Fruit fly (Drosophila melanogaster): ENCODE data around the gene CG42526.
A peak's percentile ranks its signal among the peaks of the same experiment; 100 is the strongest.

The CG42526 gene

DNA sequence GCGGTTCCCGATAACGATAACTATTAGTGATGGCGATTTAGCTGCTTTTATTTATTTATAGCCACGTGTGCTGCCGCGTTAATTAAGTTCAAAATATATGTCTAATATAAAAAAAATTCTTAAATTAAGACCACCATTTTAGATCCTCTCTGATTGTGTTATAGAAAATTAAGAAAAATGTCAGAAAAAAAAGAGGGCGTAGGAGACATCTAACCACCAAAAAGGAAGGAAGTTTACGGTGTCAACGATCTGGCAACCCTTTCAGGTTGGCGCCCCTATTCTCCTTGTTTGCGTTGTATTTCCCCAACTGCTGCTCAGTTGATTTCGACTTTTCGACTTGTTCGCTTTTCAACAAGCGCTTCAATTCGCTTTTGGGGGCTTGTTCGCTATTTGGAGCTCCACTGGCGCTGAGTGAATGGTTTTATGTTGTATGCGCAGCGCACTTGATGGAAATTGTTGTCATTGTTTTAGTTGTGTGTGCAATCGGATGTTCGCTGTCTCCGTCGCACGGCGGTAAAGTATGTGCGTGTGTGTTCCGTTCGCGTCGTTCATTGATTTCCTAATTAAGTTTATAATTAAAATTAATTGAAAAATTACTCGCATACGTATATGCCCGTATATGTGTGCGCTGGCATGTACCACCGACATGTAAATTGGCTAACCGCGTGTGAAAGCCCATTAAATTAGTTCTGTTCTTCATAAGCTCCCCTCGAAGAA, 25.7 kb upstream of the CG42526 start, which contains the start of the genes CG3434 and CG44838 (continued):
- TF ChIP-seq CG6854 (GFP tag; optimal IDR thresholded peaks at IDR 0.05) (peak; percentile 70), CG12659 (GFP tag; optimal IDR thresholded peaks at IDR 0.05) (peak; percentile 90), dysf (GFP tag; IDR thresholded peaks at IDR 0.05) (peak; percentile 76), Dfd (GFP tag; optimal IDR thresholded peaks at IDR 0.05) (no peak), CG10543 (GFP tag; optimal IDR thresholded peaks at IDR 0.05) (peak; percentile 91), CG7928 (GFP tag; optimal IDR thresholded peaks at IDR 0.05) (peak; percentile 58), CG10565 (GFP tag; optimal IDR thresholded peaks at IDR 0.05) (peak; percentile 11), shn (GFP tag; optimal IDR thresholded peaks at IDR 0.05) (peak; percentile 68), Hsf (GFP tag; optimal IDR thresholded peaks at IDR 0.05) (peak; percentile 83), HmgZ (tag; optimal IDR thresholded peaks at IDR 0.05) (peak; percentile 82), CG17359 (tag; optimal IDR thresholded peaks at IDR 0.05) (peak; percentile 79), Dad (GFP tag; optimal IDR thresholded peaks at IDR 0.05) (peak; percentile 71), peb (GFP tag; IDR thresholded peaks at IDR 0.05) (peak; percentile 42), Rx (GFP tag; IDR thresholded peaks at IDR 0.05) (peak; percentile 53; the same call in 1 of the 2 replicates), Dip2 (GFP tag; IDR thresholded peaks at IDR 0.05) (no peak), Six4 (GFP tag; optimal IDR thresholded peaks at IDR 0.05) (peak; percentile 80), lilli (GFP tag; optimal IDR thresholded peaks at IDR 0.05) (peak; percentile 90), CG12071 (GFP tag; optimal IDR thresholded peaks at IDR 0.05) (peak; percentile 18), Doc2 (GFP tag; IDR thresholded peaks at IDR 0.05) (no peak), CG14014 (GFP tag; IDR thresholded peaks at IDR 0.05) (peak; percentile 70), tin (GFP tag; optimal IDR thresholded peaks at IDR 0.05) (peak; percentile 84), fd64A (GFP tag; optimal IDR thresholded peaks at IDR 0.05) (peak; percentile 15), CG14860 (GFP tag; IDR thresholded peaks at IDR 0.05; ENCODE audit: partially characterized antibody) (no peak), yki (optimal IDR thresholded peaks at IDR 0.05) (no peak), gt (GFP tag; IDR thresholded peaks at IDR 0.05) (no peak), Usf (GFP tag; optimal IDR thresholded peaks at IDR 0.05) (peak; percentile 57), CG31441 (GFP tag; IDR thresholded peaks at IDR 0.05) (peak; percentile 87), ham (GFP tag; IDR thresholded peaks at IDR 0.05) (no peak), luna (GFP tag; optimal IDR thresholded peaks at IDR 0.05) (peak; percentile 28), toy (GFP tag; IDR thresholded peaks at IDR 0.05) (no peak), tup (GFP tag; optimal IDR thresholded peaks at IDR 0.05) (peak; percentile 38), Mes4 (GFP tag; optimal IDR thresholded peaks at IDR 0.05) (peak; percentile 68), Drgx (GFP tag; IDR thresholded peaks at IDR 0.05) (peak; percentile 58), TFAM (GFP tag; optimal IDR thresholded peaks at IDR 0.05) (no peak), CG10654 (GFP tag; optimal IDR thresholded peaks at IDR 0.05) (peak; percentile 77), vvl (GFP tag; IDR thresholded peaks at IDR 0.05) (peak; percentile 88), CG18476 (GFP tag; optimal IDR thresholded peaks at IDR 0.05) (peak; percentile 64), lmd (GFP tag; IDR thresholded peaks at IDR 0.05) (peak; percentile 70), dimm (GFP tag; IDR thresholded peaks at IDR 0.05) (no peak), Bdp1 (GFP tag; optimal IDR thresholded peaks at IDR 0.05) (peak; percentile 77), CG13894 (tag; optimal IDR thresholded peaks at IDR 0.05) (peak; percentile 85), Oli (tag; optimal IDR thresholded peaks at IDR 0.05) (peak; percentile 73), CoRest (tag; optimal IDR thresholded peaks at IDR 0.05) (peak; percentile 88), NfI (GFP tag; optimal IDR thresholded peaks at IDR 0.05) (peak; percentile 72), CG6654 (GFP tag; optimal IDR thresholded peaks at IDR 0.05) (no peak), Fer2 (tag; optimal IDR thresholded peaks at IDR 0.05) (peak; percentile 69), CG1233 (GFP tag; optimal IDR thresholded peaks at IDR 0.05) (peak; percentile 74), CG8388 (GFP tag; optimal IDR thresholded peaks at IDR 0.05) (peak; percentile 75), CG9817 (tag; optimal IDR thresholded peaks at IDR 0.05) (peak; percentile 74), fd102C (GFP tag; optimal IDR thresholded peaks at IDR 0.05) (peak; percentile 31), Camta (GFP tag; optimal IDR thresholded peaks at IDR 0.05) (peak; percentile 35)
